Fruit fly (Drosophila melanogaster) whole organism, prepupa: Measurements from ENCODE around the gene Alp11.

ENCODE experiments used
- CG11294 ChIP-seq: fragments of 200-800 bp; sonication (Bioruptor generic); IDR thresholded peaks from 2 replicates; pipeline ENCODE4 v1.3.6; 2022; ENCODE audit warnings: missing biosample characterization, missing genetic modification characterization
- CG16779 ChIP-seq: fragments of 200-800 bp; sonication (Bioruptor generic); optimal IDR thresholded peaks from 3 replicates; lab custom pipeline; 2017; ENCODE audit warnings: missing biosample characterization, mild to moderate bottlenecking, missing genetic modification characterization
- CG31627 ChIP-seq: fragments of 200-800 bp; sonication (Bioruptor generic); optimal IDR thresholded peaks from 3 replicates; lab custom pipeline; 2016; ENCODE audit warnings: missing biosample characterization, missing genetic modification characterization
- CG34406 ChIP-seq: fragments of 200-800 bp; sonication (Bioruptor generic); optimal IDR thresholded peaks from 3 replicates; lab custom pipeline; 2016; ENCODE audit warnings: missing biosample characterization, missing genetic modification characterization
- CG6276 ChIP-seq: fragments of 200-800 bp; sonication (Bioruptor generic); optimal IDR thresholded peaks from 2 replicates; lab custom pipeline; 2017; ENCODE audit warnings: missing biosample characterization, mild to moderate bottlenecking, missing genetic modification characterization
- CG8319 ChIP-seq: fragments of 200-800 bp; sonication (Bioruptor generic); optimal IDR thresholded peaks from 3 replicates; lab custom pipeline; 2016; ENCODE audit warnings: missing biosample characterization, missing genetic modification characterization
- CG9139 ChIP-seq: fragments of 200-800 bp; sonication (Bioruptor generic); optimal IDR thresholded peaks from 3 replicates; lab custom pipeline; 2017; ENCODE audit warnings: missing biosample characterization, mild to moderate bottlenecking, missing genetic modification characterization
- net ChIP-seq: fragments of 200-800 bp; sonication (Bioruptor generic); optimal IDR thresholded peaks from 3 replicates; lab custom pipeline; 2016; ENCODE audit warnings: missing biosample characterization, missing genetic modification characterization
- spab ChIP-seq: fragments of 200-800 bp; sonication (Bioruptor generic); optimal IDR thresholded peaks from 2 replicates; lab custom pipeline; 2017; ENCODE audit warnings: missing biosample characterization, mild to moderate bottlenecking, missing genetic modification characterization, missing genetic modification reagents
- svp ChIP-seq: fragments of 200-800 bp; sonication (Bioruptor generic); peaks from one replicate; lab custom pipeline; 2016; ENCODE audit warnings: missing biosample characterization, missing genetic modification characterization
- vri ChIP-seq: fragments of 200-800 bp; sonication (Bioruptor generic); optimal IDR thresholded peaks from 3 replicates; lab custom pipeline; 2016; ENCODE audit warnings: missing biosample characterization, mild to moderate bottlenecking, missing genetic modification characterization

dm6 chrX:15631465-15631864 is 43.9 kb downstream of the Alp11 start:
- TF ChIP-seq spab (GFP tag; lab: Kevin White, UChicago), result no peak
- no peak for TF ChIP-seq CG16779 (tag; lab: Kevin White, UChicago)
- TF ChIP-seq CG31627 (GFP tag; lab: Kevin White, UChicago), result no peak
- TF ChIP-seq vri (GFP tag; lab: Kevin White, UChicago), result no peak
- no peak for TF ChIP-seq CG8319
- no peak for TF ChIP-seq svp (GFP tag; lab: Kevin White, UChicago)
- no peak for TF ChIP-seq CG34406 (GFP tag; lab: Kevin White, UChicago)
- TF ChIP-seq CG9139 (GFP tag; lab: Kevin White, UChicago), result no peak
- TF ChIP-seq CG11294, result no peak
- TF ChIP-seq CG6276, result no peak
- TF ChIP-seq net, result no peak
